Worm (Caenorhabditis elegans) whole organism, young adult: ENCODE measurements around the gene Y57E12B.10.

Experiments used
- F55B11.4 ChIP-seq: sonication (generic microtip); optimal IDR thresholded peaks from 2 replicates; lab custom pipeline; 2016; ENCODE audit warnings: missing compliant biosample characterization, missing genetic modification characterization, borderline replicate concordance; ENCODE audit not compliant: insufficient read depth
- T26A5.8 ChIP-seq: sonication (generic microtip); optimal IDR thresholded peaks from 2 replicates; lab custom pipeline; 2016; ENCODE audit warnings: missing genetic modification characterization, missing compliant biosample characterization
- akir-1 ChIP-seq: fragments of 200-800 bp; sonication (Bioruptor generic); optimal IDR thresholded peaks from 2 replicates; lab custom pipeline; 2018; ENCODE audit warnings: mild to moderate bottlenecking, missing genetic modification characterization, moderate library complexity, missing compliant biosample characterization
- fkh-3 ChIP-seq: sonication (generic microtip); optimal IDR thresholded peaks from 2 replicates; lab custom pipeline; 2016; ENCODE audit warnings: mild to moderate bottlenecking, missing genetic modification characterization, missing compliant biosample characterization
- hlh-12 ChIP-seq: sonication (generic microtip); optimal IDR thresholded peaks from 2 replicates; lab custom pipeline; 2016; ENCODE audit warnings: missing genetic modification characterization, missing compliant biosample characterization
- lsl-1 ChIP-seq: fragments of 200-800 bp; sonication (Bioruptor generic); optimal IDR thresholded peaks from 2 replicates; lab custom pipeline; 2018; ENCODE audit warnings: mild to moderate bottlenecking, missing genetic modification characterization, moderate library complexity, missing compliant biosample characterization
- madf-8 ChIP-seq: fragments of 200-800 bp; sonication (Bioruptor generic); conservative IDR thresholded peaks from 2 replicates; pipeline ENCODE4 v1.3.6; 2022; ENCODE audit warnings: missing genetic modification reagents, missing genetic modification characterization, missing compliant biosample characterization
- mes-4 ChIP-seq: sonication (generic microtip); optimal IDR thresholded peaks from 2 replicates; lab custom pipeline; 2016; ENCODE audit warnings: missing genotype, missing genetic modification characterization, missing compliant biosample characterization
- snpc-1.1 ChIP-seq: sonication (generic microtip); optimal IDR thresholded peaks from 2 replicates; lab custom pipeline; 2017; ENCODE audit warnings: missing genetic modification characterization, mild to moderate bottlenecking, missing compliant biosample characterization, antibody characterized with exemption, moderate library complexity, missing genotype, missing genetic modification reagents; ENCODE audit not compliant: insufficient read depth
- snpc-1.3 ChIP-seq: sonication (generic microtip); optimal IDR thresholded peaks from 2 replicates; lab custom pipeline; 2017; ENCODE audit warnings: missing genetic modification characterization, mild to moderate bottlenecking, missing compliant biosample characterization, antibody characterized with exemption, moderate library complexity, missing genotype, missing genetic modification reagents; ENCODE audit not compliant: insufficient read depth
- snpc-3.4 ChIP-seq: sonication (generic microtip); optimal IDR thresholded peaks from 2 replicates; lab custom pipeline; 2017; ENCODE audit warnings: missing genetic modification characterization, mild to moderate bottlenecking, missing compliant biosample characterization, antibody characterized with exemption, moderate library complexity, missing genotype, missing genetic modification reagents

ce11 chrV:6934212-6934611, 1.6 kb downstream of the Y57E12B.10 start, which contains the start of gene lipl-6:
- no peak for TF ChIP-seq hlh-12 (tag; lab: Kevin White, UChicago)
- TF ChIP-seq F55B11.4 (tag; lab: Kevin White, UChicago), result no peak
- no peak for TF ChIP-seq akir-1
- no peak for TF ChIP-seq snpc-1.1 (tag; lab: Kevin White, UChicago)
- no peak for TF ChIP-seq T26A5.8 (tag; lab: Kevin White, UChicago)
- no peak for TF ChIP-seq fkh-3 (tag; lab: Kevin White, UChicago)
- TF ChIP-seq snpc-1.3, result no peak
- TF ChIP-seq snpc-3.4, result no peak
- no peak for TF ChIP-seq madf-8 (GFP tag; lab: Robert Waterston, UW)
- no peak for TF ChIP-seq mes-4 (tag; lab: Kevin White, UChicago)
- TF ChIP-seq lsl-1 (GFP tag; lab: Kevin White, UChicago), result no peak
